Fruit fly (Drosophila melanogaster): Measurements from ENCODE around the gene Prp40.

Gene Prp40

DNA sequence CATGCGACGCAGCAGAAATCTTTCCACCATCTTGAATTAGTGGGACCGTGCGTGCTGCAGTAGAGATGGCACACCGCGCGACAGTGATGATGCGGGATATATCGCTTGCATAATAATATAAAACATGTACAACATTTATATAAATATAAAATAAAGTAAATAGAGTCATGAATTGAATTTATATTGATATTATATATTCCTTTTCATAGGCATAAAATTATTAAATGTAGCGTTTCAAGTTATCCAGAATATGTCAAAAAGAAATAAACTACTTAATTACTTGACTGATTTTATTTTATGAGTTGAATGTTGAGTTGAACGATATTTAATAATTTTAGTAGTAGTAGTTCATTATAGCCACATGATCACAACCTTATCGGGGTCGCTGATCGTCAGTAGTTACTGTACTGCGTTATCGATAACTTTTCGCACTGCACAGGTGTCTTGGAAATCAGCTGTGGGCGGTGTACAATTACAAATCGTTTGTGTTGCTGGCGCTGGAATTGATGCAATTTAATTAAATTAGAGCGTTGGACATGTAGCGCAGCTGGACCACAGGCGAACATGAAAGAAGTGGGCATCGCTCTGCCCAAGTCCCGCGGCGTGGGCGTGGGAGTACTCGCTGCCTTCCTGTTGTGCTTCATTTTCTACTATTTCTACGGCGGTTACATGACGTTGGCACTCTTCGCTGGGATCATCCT is 35.2 kb upstream of the Prp40 start, which contains the start of the genes Chd1 and Bem46 (continued):
- TF ChIP-seq Ravus (GFP tag; IDR thresholded peaks at IDR 0.05) (peak; percentile 25), MTF-1 (GFP tag; optimal IDR thresholded peaks at IDR 0.05; ENCODE audit: borderline replicate concordance) (peak; percentile 37), CG34376 (GFP tag; optimal IDR thresholded peaks at IDR 0.05) (no peak), E2f2 (GFP tag; IDR thresholded peaks at IDR 0.05) (peak; percentile 41; the same call in 1 of the 2 replicates), Sox100B (GFP tag; optimal IDR thresholded peaks at IDR 0.05) (no peak), CG17802 (tag; optimal IDR thresholded peaks at IDR 0.05) (peak; percentile 50), zen (tag; optimal IDR thresholded peaks at IDR 0.05) (peak; percentile 83), HLHmδ (GFP tag; optimal IDR thresholded peaks at IDR 0.05) (no peak), rib (GFP tag; IDR thresholded peaks at IDR 0.05) (peak; percentile 78), peb (GFP tag; IDR thresholded peaks at IDR 0.05) (0 out of 2 replicates have a peak, but pooled peaks have one; percentile 47), E2f1 (GFP tag; IDR thresholded peaks at IDR 0.05) (peak; percentile 77), ci (GFP tag; IDR thresholded peaks at IDR 0.05) (peak; percentile 84), dmrt99B (tag; optimal IDR thresholded peaks at IDR 0.05) (no peak), CG32532 (GFP tag; IDR thresholded peaks at IDR 0.05) (peak; percentile 89), usp (GFP tag; optimal IDR thresholded peaks at IDR 0.05) (no peak), CG1602 (GFP tag; optimal IDR thresholded peaks at IDR 0.05) (peak; percentile 88), Oli (tag; optimal IDR thresholded peaks at IDR 0.05) (peak; percentile 81), Bdp1 (GFP tag; optimal IDR thresholded peaks at IDR 0.05) (peak; percentile 51), ato (GFP tag; IDR thresholded peaks at IDR 0.05; ENCODE audit: partially characterized antibody) (no peak), so (GFP tag; IDR thresholded peaks at IDR 0.05) (peak; percentile 78), CG12744 (GFP tag; optimal IDR thresholded peaks at IDR 0.05) (peak; percentile 63), CG5245 (GFP tag; optimal IDR thresholded peaks at IDR 0.05) (peak; percentile 74), CG7556 (GFP tag; optimal IDR thresholded peaks at IDR 0.05) (peak; percentile 88), ab (GFP tag; optimal IDR thresholded peaks at IDR 0.05) (peak; percentile 74), tap (tag; optimal IDR thresholded peaks at IDR 0.05) (no peak), CG3281 (GFP tag; optimal IDR thresholded peaks at IDR 0.05) (peak; percentile 81), mld (GFP tag; IDR thresholded peaks at IDR 0.05; ENCODE audit: partially characterized antibody) (no peak), her (GFP tag; optimal IDR thresholded peaks at IDR 0.05) (peak; percentile 24), CG13424 (tag; optimal IDR thresholded peaks at IDR 0.05) (peak; percentile 90), CG12769 (tag; optimal IDR thresholded peaks at IDR 0.05) (no peak), CG17829 (tag; optimal IDR thresholded peaks at IDR 0.05) (peak; percentile 87), HLH3B (GFP tag; IDR thresholded peaks at IDR 0.05) (peak; percentile 82), fd96Cb (tag; optimal IDR thresholded peaks at IDR 0.05) (peak; percentile 84), Hr3 (GFP tag; optimal IDR thresholded peaks at IDR 0.05) (peak; percentile 92), CG13296 (GFP tag; optimal IDR thresholded peaks at IDR 0.05) (peak; percentile 84), Fer1 (GFP tag; optimal IDR thresholded peaks at IDR 0.05) (peak; percentile 72), CG16815 (GFP tag; optimal IDR thresholded peaks at IDR 0.05) (peak; percentile 90), Nf-YA (GFP tag; IDR thresholded peaks at IDR 0.05) (peak; percentile 55; the same call in 1 of the 2 replicates), shn (GFP tag; optimal IDR thresholded peaks at IDR 0.05) (peak; percentile 74), ind (GFP tag; optimal IDR thresholded peaks at IDR 0.05) (peak; percentile 92), fru (optimal IDR thresholded peaks at IDR 0.05) (no peak), exex (tag; optimal IDR thresholded peaks at IDR 0.05) (no peak), onecut (GFP tag; IDR thresholded peaks at IDR 0.05) (peak; percentile 61), CG2678 (tag; optimal IDR thresholded peaks at IDR 0.05) (peak; percentile 91), gsb (GFP tag; IDR thresholded peaks at IDR 0.05) (peak; percentile 42; the same call in 1 of the 2 replicates), otp (GFP tag; IDR thresholded peaks at IDR 0.05) (peak; percentile 69; the same call in 1 of the 3 replicates), trh (GFP tag; optimal IDR thresholded peaks at IDR 0.05) (peak; percentile 81), CG14965 (GFP tag; optimal IDR thresholded peaks at IDR 0.05; ENCODE audit: borderline replicate concordance) (no peak), Lim3 (GFP tag; IDR thresholded peaks at IDR 0.05) (no peak), en (GFP tag; optimal IDR thresholded peaks at IDR 0.05) (no peak)
